Worm (Caenorhabditis elegans): ENCODE measurements around the gene kvs-3.

kvs-3 gene

ce11 chrV:9346804-9347203 lies 28.7 kb downstream of the kvs-3 start, which contains the start of the genes K07B1.7 and try-5 (continued):
- no peak for TF ChIP-seq pax-3 (tag; optimal IDR thresholded peaks at IDR 0.05)
- peak; percentile 34 for TF ChIP-seq ceh-8 (GFP tag; optimal IDR thresholded peaks at IDR 0.05)
- no peak for TF ChIP-seq nhr-76 (tag; optimal IDR thresholded peaks at IDR 0.05)
- no peak for TF ChIP-seq nhr-84 (tag; optimal IDR thresholded peaks at IDR 0.05)
- TF ChIP-seq nhr-90 (tag; optimal IDR thresholded peaks at IDR 0.05; ENCODE audit: poor library complexity): peak; percentile 16
- no peak for TF ChIP-seq mef-2 (tag; optimal IDR thresholded peaks at IDR 0.05)
- TF ChIP-seq lin-35 (GFP tag; optimal IDR thresholded peaks at IDR 0.05): peak; percentile 99
- TF ChIP-seq mdl-1 (tag; optimal IDR thresholded peaks at IDR 0.05): peak in 1 of 2 experiments; percentile 49
- TF ChIP-seq C16A3.4 (tag; optimal IDR thresholded peaks at IDR 0.05): peak; percentile 82
- TF ChIP-seq ceh-82 (tag; optimal IDR thresholded peaks at IDR 0.05): peak; percentile 45 to 72 (median 65)
- TF ChIP-seq elt-2 (tag; optimal IDR thresholded peaks at IDR 0.05): no peak
- peak; percentile 69 for TF ChIP-seq nhr-85 (tag)
- TF ChIP-seq nhr-47 (tag; optimal IDR thresholded peaks at IDR 0.05): peak; percentile 76
- no peak for TF ChIP-seq C34B4.2 (tag; optimal IDR thresholded peaks at IDR 0.05)
- peak; percentile 24 for TF ChIP-seq nhr-77 (tag; optimal IDR thresholded peaks at IDR 0.05)
- no peak for TF ChIP-seq C04F5.9 (tag; optimal IDR thresholded peaks at IDR 0.05)
- TF ChIP-seq nhr-12 (tag; optimal IDR thresholded peaks at IDR 0.05): no peak
- TF ChIP-seq unc-98 (GFP tag; IDR thresholded peaks at IDR 0.05): no peak
- no peak for TF ChIP-seq efl-3 (GFP tag; optimal IDR thresholded peaks at IDR 0.05)
- no peak for TF ChIP-seq sup-37 (GFP tag; optimal IDR thresholded peaks at IDR 0.05)
- TF ChIP-seq nhr-20 (tag; optimal IDR thresholded peaks at IDR 0.05): peak; percentile 68
- TF ChIP-seq ceh-63 (GFP tag; optimal IDR thresholded peaks at IDR 0.05): no peak
- TF ChIP-seq nhr-237 (tag; optimal IDR thresholded peaks at IDR 0.05): no peak
- TF ChIP-seq hpl-2 (GFP tag; optimal IDR thresholded peaks at IDR 0.05): no peak
- TF ChIP-seq snpc-4 (tag; optimal IDR thresholded peaks at IDR 0.05): no peak
- no peak for TF ChIP-seq nhr-28 (tag; optimal IDR thresholded peaks at IDR 0.05)
- TF ChIP-seq lsy-2 (tag; optimal IDR thresholded peaks at IDR 0.05): peak; percentile 70 to 90
- no peak for TF ChIP-seq unc-62 (GFP tag; optimal IDR thresholded peaks at IDR 0.05)
- TF ChIP-seq snu-23 (GFP tag; optimal IDR thresholded peaks at IDR 0.05): peak; percentile 79
- TF ChIP-seq nhr-11 (tag; optimal IDR thresholded peaks at IDR 0.05): peak; percentile 36
- TF ChIP-seq unc-30 (tag; optimal IDR thresholded peaks at IDR 0.05): no peak

DNA sequence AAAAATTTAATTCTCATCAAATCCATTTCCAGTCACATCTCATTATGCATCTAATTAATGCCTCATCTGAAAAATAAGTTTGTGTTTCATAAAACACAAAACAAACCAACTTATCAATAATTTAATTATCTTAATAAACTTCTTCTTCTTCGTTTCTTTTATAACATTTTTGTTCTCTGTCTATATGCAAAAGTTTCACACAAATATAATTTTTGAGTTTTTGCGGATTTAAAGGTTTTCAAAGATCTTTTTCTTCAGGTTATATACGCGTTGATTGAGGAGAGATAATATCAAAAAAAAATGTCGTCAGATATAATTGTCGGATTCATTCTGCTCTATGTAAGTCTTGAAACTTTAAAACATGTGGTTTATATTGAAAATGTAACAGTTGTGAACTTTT lies 31.6 kb downstream of the kvs-3 start, which contains the start of gene srx-47:
srx-47 (plus strand) TSS at position 301 of the 400 bp plus-strand sequence.
- no peak for TF ChIP-seq efl-1 (optimal IDR thresholded peaks at IDR 0.05)
- peak in 1 of 2 experiments; percentile 10 for TF ChIP-seq efl-1 (GFP tag; optimal IDR thresholded peaks at IDR 0.05 in 1 of 2)
- no peak for TF ChIP-seq nhr-19 (GFP tag; conservative IDR thresholded peaks at IDR 0.05)

- TF ChIP-seq snu-23 (GFP tag; optimal IDR thresholded peaks at IDR 0.05) (no peak), hlh-4 (tag; optimal IDR thresholded peaks at IDR 0.05) (no peak), lin-35 (GFP tag; optimal IDR thresholded peaks at IDR 0.05) (no peak), unc-30 (tag; optimal IDR thresholded peaks at IDR 0.05) (no peak), lin-15B (tag; optimal IDR thresholded peaks at IDR 0.05) (no peak), nhr-76 (tag; optimal IDR thresholded peaks at IDR 0.05) (no peak), nhr-47 (tag; optimal IDR thresholded peaks at IDR 0.05) (no peak), ztf-4 (tag; optimal IDR thresholded peaks at IDR 0.05) (no peak), mep-1 (tag; optimal IDR thresholded peaks at IDR 0.05) (no peak), fkh-10 (GFP tag; optimal IDR thresholded peaks at IDR 0.05) (no peak), aha-1 (tag; optimal IDR thresholded peaks at IDR 0.05) (no peak), blmp-1 (tag; optimal IDR thresholded peaks at IDR 0.05) (no peak)
Measured at ce11 chrV:9352947-9353346, 34.8 kb downstream of the kvs-3 start, which contains the start of gene srx-46. Gene srx-46 (plus strand): TSS chrV:9353247.

All from whole organism, L1 larva.